Fruit fly (Drosophila melanogaster) whole organism, pupa: ENCODE measurements around the gene CG34057.
A peak's percentile ranks its signal among the peaks of the same experiment; 100 is the strongest.

ENCODE experiments used
- CG10348 ChIP-seq: fragments of 200-800 bp; sonication (Bioruptor generic); IDR thresholded peaks from 2 replicates; pipeline ENCODE4 v1.3.6; 2022; ENCODE audit warnings: missing biosample characterization, missing genetic modification characterization
- CG12605 ChIP-seq: fragments of 200-800 bp; sonication (Bioruptor generic); IDR thresholded peaks from 2 replicates; pipeline ENCODE4 v1.3.6; 2022; ENCODE audit warnings: missing biosample characterization, missing genetic modification characterization
- CG13204 ChIP-seq: fragments of 200-800 bp; sonication (Bioruptor generic); optimal IDR thresholded peaks from 2 replicates; lab custom pipeline; 2018; ENCODE audit warnings: missing biosample characterization, mild to moderate bottlenecking, missing genetic modification characterization, moderate library complexity
- CG14655 ChIP-seq: fragments of 200-800 bp; sonication (Bioruptor generic); optimal IDR thresholded peaks from 3 replicates; lab custom pipeline; 2017; ENCODE audit warnings: mild to moderate bottlenecking, missing biosample characterization, missing genetic modification reagents, missing genetic modification characterization
- CG15710 ChIP-seq: fragments of 200-800 bp; sonication (Bioruptor generic); optimal IDR thresholded peaks from 2 replicates; lab custom pipeline; 2018; ENCODE audit warnings: missing biosample characterization, mild to moderate bottlenecking, missing genetic modification characterization, moderate library complexity
- CG17806 ChIP-seq: fragments of 200-800 bp; sonication (Bioruptor generic); optimal IDR thresholded peaks from 2 replicates; lab custom pipeline; 2018; ENCODE audit warnings: missing biosample characterization, mild to moderate bottlenecking, missing genetic modification characterization, moderate library complexity
- CG32121 ChIP-seq: fragments of 200-800 bp; sonication (Bioruptor generic); IDR thresholded peaks from 2 replicates; pipeline ENCODE4 v1.3.6; 2022; ENCODE audit warnings: missing biosample characterization, missing genetic modification characterization
- CG34367 ChIP-seq: fragments of 200-800 bp; sonication (Bioruptor generic); optimal IDR thresholded peaks from 2 replicates; lab custom pipeline; 2018; ENCODE audit warnings: missing biosample characterization, mild to moderate bottlenecking, missing genetic modification characterization
- CG4496 ChIP-seq: fragments of 200-800 bp; sonication (Bioruptor generic); IDR thresholded peaks from 3 replicates; pipeline ENCODE4 v1.3.6; 2022; ENCODE audit warnings: missing biosample characterization, missing genetic modification characterization
- CG8159 ChIP-seq: fragments of 200-800 bp; sonication (Bioruptor generic); optimal IDR thresholded peaks from 3 replicates; lab custom pipeline; 2018; ENCODE audit warnings: missing biosample characterization, mild to moderate bottlenecking, missing genetic modification characterization, moderate library complexity
- CG8301 ChIP-seq: fragments of 200-800 bp; sonication (Bioruptor generic); optimal IDR thresholded peaks from 2 replicates; lab custom pipeline; 2018; ENCODE audit warnings: missing biosample characterization, mild to moderate bottlenecking, missing genetic modification characterization
- CG9948 ChIP-seq: fragments of 200-800 bp; sonication (Bioruptor generic); optimal IDR thresholded peaks from 2 replicates; lab custom pipeline; 2018; ENCODE audit warnings: missing biosample characterization, mild to moderate bottlenecking, missing genetic modification characterization, moderate library complexity
- D1 ChIP-seq: fragments of 200-800 bp; sonication (Bioruptor generic); optimal IDR thresholded peaks from 2 replicates; lab custom pipeline; 2018; ENCODE audit warnings: missing biosample characterization, mild to moderate bottlenecking, missing genetic modification characterization, moderate library complexity
- EcR ChIP-seq: fragments of 200-800 bp; sonication (Bioruptor generic); optimal IDR thresholded peaks from 3 replicates; lab custom pipeline; 2019; ENCODE audit warnings: missing biosample characterization, missing genetic modification characterization, mild to moderate bottlenecking, moderate library complexity, missing genetic modification reagents
- Ets98B ChIP-seq: fragments of 200-800 bp; sonication (Bioruptor generic); IDR thresholded peaks from 2 replicates; pipeline ENCODE4 v1.3.6; 2022; ENCODE audit warnings: missing biosample characterization, missing genetic modification characterization
- Pif1A ChIP-seq: fragments of 200-800 bp; sonication (Bioruptor generic); optimal IDR thresholded peaks from 3 replicates; lab custom pipeline; 2016; ENCODE audit warnings: missing biosample characterization, missing genetic modification characterization
- Pif1B ChIP-seq: fragments of 200-800 bp; sonication (Bioruptor generic); optimal IDR thresholded peaks from 3 replicates; lab custom pipeline; 2016; ENCODE audit warnings: missing biosample characterization, missing genetic modification characterization
- Snoo ChIP-seq: fragments of 200-800 bp; sonication (Bioruptor generic); optimal IDR thresholded peaks from 3 replicates; lab custom pipeline; 2017; ENCODE audit warnings: missing biosample characterization, mild to moderate bottlenecking, missing genetic modification characterization, inconsistent platforms
- fd96Ca ChIP-seq: fragments of 200-800 bp; sonication (Bioruptor generic); IDR thresholded peaks from 3 replicates; pipeline ENCODE4 v1.3.6; 2022; ENCODE audit warnings: missing biosample characterization, missing genetic modification characterization
- gl ChIP-seq: fragments of 200-800 bp; sonication (Bioruptor generic); optimal IDR thresholded peaks from 2 replicates; lab custom pipeline; 2018; ENCODE audit warnings: missing biosample characterization, mild to moderate bottlenecking, missing genetic modification characterization
- rn ChIP-seq: fragments of 200-800 bp; sonication (Bioruptor generic); IDR thresholded peaks from 2 replicates; pipeline ENCODE4 v1.3.6; 2022; ENCODE audit warnings: missing biosample characterization, missing genetic modification characterization

The CG34057 gene

dm6 chr3L:904991-905745 lies 8.0 kb downstream of the CG34057 start:
- peak; percentile 36 for TF ChIP-seq CG8159 (tag; lab: Kevin White, UChicago)
- no peak for TF ChIP-seq rn
- TF ChIP-seq CG14655 (GFP tag; lab: Kevin White, UChicago): no peak
- no peak for TF ChIP-seq Pif1A (GFP tag; lab: Kevin White, UChicago)
- no peak for TF ChIP-seq D1 (tag; lab: Kevin White, UChicago)
- TF ChIP-seq CG34367 (tag; lab: Kevin White, UChicago): no peak
- peak; percentile 1 for TF ChIP-seq Snoo (tag; lab: Kevin White, UChicago)
- no peak for TF ChIP-seq CG8301
- TF ChIP-seq CG17806: no peak
- TF ChIP-seq CG15710: peak; percentile 16
- no peak for TF ChIP-seq CG10348 (GFP tag; lab: Robert Waterston, UW)

- TF ChIP-seq EcR (GFP tag; lab: Kevin White, UChicago): no peak
- peak; percentile 12 for TF ChIP-seq CG34367 (tag; lab: Kevin White, UChicago)
- no peak for TF ChIP-seq Ets98B
- no peak for TF ChIP-seq D1 (tag; lab: Kevin White, UChicago)
- peak; percentile 35 for TF ChIP-seq Snoo (tag; lab: Kevin White, UChicago)
- peak; percentile 61 for TF ChIP-seq CG8159 (tag; lab: Kevin White, UChicago)
- 0 out of 3 replicates have a peak, but pooled peaks have one; percentile 20 for TF ChIP-seq fd96Ca
- no peak for TF ChIP-seq CG12605 (GFP tag; lab: Robert Waterston, UW)
- TF ChIP-seq Pif1A (GFP tag; lab: Kevin White, UChicago): peak; percentile 21
- TF ChIP-seq CG4496 (GFP tag; lab: Robert Waterston, UW): no peak
- peak; percentile 6 for TF ChIP-seq CG14655 (GFP tag; lab: Kevin White, UChicago)
- peak; percentile 34 for TF ChIP-seq CG9948
- TF ChIP-seq rn: no peak
- TF ChIP-seq CG32121: no peak
- TF ChIP-seq Pif1B (GFP tag; lab: Kevin White, UChicago): no peak
- no peak for TF ChIP-seq CG8301
- no peak for TF ChIP-seq CG13204 (GFP tag; lab: Kevin White, UChicago)
- no peak for TF ChIP-seq CG10348 (GFP tag; lab: Robert Waterston, UW)
- TF ChIP-seq CG17806: peak; percentile 22
- peak; percentile 45 for TF ChIP-seq CG15710
- no peak for TF ChIP-seq gl
- TF ChIP-seq, all 21 proteins: peak for 9
These were observed 10.6 kb downstream of the CG34057 start for dm6 chr3L:907673-908323.

dm6 chr3L:908508-909162 lies 11.5 kb downstream of the CG34057 start, which contains the start of gene nerfin-1:
Gene nerfin-1 (plus strand): TSS chr3L:909112.
- TF ChIP-seq fd96Ca: no peak
- TF ChIP-seq CG8159 (tag; lab: Kevin White, UChicago): peak; percentile 41
- peak; percentile 21 for TF ChIP-seq EcR (GFP tag; lab: Kevin White, UChicago)
- TF ChIP-seq, all 21 proteins: peak for 2

- TF ChIP-seq rn (no peak), CG8159 (tag; lab: Kevin White, UChicago) (no peak), CG32121 (no peak), CG10348 (GFP tag; lab: Robert Waterston, UW) (no peak), CG4496 (GFP tag; lab: Robert Waterston, UW) (no peak), CG17806 (no peak), D1 (tag; lab: Kevin White, UChicago) (no peak), CG13204 (GFP tag; lab: Kevin White, UChicago) (no peak), CG34367 (tag; lab: Kevin White, UChicago) (no peak), gl (no peak), CG9948 (no peak), CG8301 (no peak), CG15710 (no peak), CG12605 (GFP tag; lab: Robert Waterston, UW) (no peak), Pif1B (GFP tag; lab: Kevin White, UChicago) (no peak), Snoo (tag; lab: Kevin White, UChicago) (no peak), Ets98B (no peak)
These were observed 15.5 kb downstream of the CG34057 start for dm6 chr3L:912406-913369.

dm6 chr3L:913682-914081 lies 16.5 kb downstream of the CG34057 start, which contains the start of gene Glut1:
Gene Glut1 (plus strand): TSS chr3L:914074.
- TF ChIP-seq CG13204 (GFP tag; lab: Kevin White, UChicago) (no peak), EcR (GFP tag; lab: Kevin White, UChicago) (no peak), Pif1A (GFP tag; lab: Kevin White, UChicago) (no peak), CG8301 (no peak), CG9948 (no peak), CG17806 (no peak), CG32121 (no peak), CG12605 (GFP tag; lab: Robert Waterston, UW) (no peak), Snoo (tag; lab: Kevin White, UChicago) (no peak), Ets98B (no peak), fd96Ca (no peak), CG15710 (no peak), gl (no peak)
